Worm (Caenorhabditis elegans) whole organism, L1 larva: Measurements from ENCODE around the gene soc-1.

Source experiments
- C16A3.4 ChIP-seq: fragments of 150-350 bp; optimal IDR thresholded peaks from 2 replicates; lab custom pipeline; 2014; ENCODE audit warnings: missing biosample characterization, missing genetic modification characterization
- C34B4.2 ChIP-seq: sonication (generic microtip); optimal IDR thresholded peaks from 2 replicates; lab custom pipeline; 2017; ENCODE audit warnings: mild to moderate bottlenecking, missing genetic modification characterization, missing compliant biosample characterization
- Y116A8C.19 ChIP-seq: sonication (generic microtip); optimal IDR thresholded peaks from 2 replicates; lab custom pipeline; 2016; ENCODE audit warnings: missing compliant biosample characterization, missing genetic modification characterization, borderline replicate concordance
- aha-1 ChIP-seq: fragments of 150-350 bp; optimal IDR thresholded peaks from 2 replicates; lab custom pipeline; 2014; ENCODE audit warnings: missing biosample characterization, missing genetic modification characterization
- alr-1 ChIP-seq: fragments of 200-800 bp; sonication (Bioruptor generic); optimal IDR thresholded peaks from 2 replicates; lab custom pipeline; 2018; ENCODE audit warnings: borderline replicate concordance, mild to moderate bottlenecking, missing genetic modification characterization, missing compliant biosample characterization
- aly-2 ChIP-seq: fragments of 150-350 bp; optimal IDR thresholded peaks from 2 replicates; lab custom pipeline; 2014; ENCODE audit warnings: missing biosample characterization, missing genetic modification characterization
- ama-1 ChIP-seq: fragments of 150-350 bp; optimal IDR thresholded peaks from 2 replicates; lab custom pipeline; 2014
- blmp-1 ChIP-seq: fragments of 150-350 bp; optimal IDR thresholded peaks from 2 replicates; lab custom pipeline; 2014; ENCODE audit warnings: missing biosample characterization, missing genetic modification characterization
- ceh-63 ChIP-seq: fragments of 200-800 bp; sonication (Bioruptor generic); optimal IDR thresholded peaks from 2 replicates; lab custom pipeline; 2018; ENCODE audit warnings: mild to moderate bottlenecking, missing genetic modification characterization, missing compliant biosample characterization
- ceh-8 ChIP-seq: fragments of 200-800 bp; sonication (Bioruptor generic); optimal IDR thresholded peaks from 2 replicates; lab custom pipeline; 2018; ENCODE audit warnings: mild to moderate bottlenecking, missing genetic modification characterization, moderate library complexity, missing compliant biosample characterization
- ceh-88 ChIP-seq: fragments of 200-800 bp; sonication (Bioruptor generic); IDR thresholded peaks from 2 replicates; pipeline ENCODE4 v1.3.6; 2022; ENCODE audit warnings: missing genetic modification characterization, missing compliant biosample characterization
- ceh-90 ChIP-seq: sonication (generic microtip); optimal IDR thresholded peaks from 2 replicates; lab custom pipeline; 2016; ENCODE audit warnings: missing genetic modification characterization, missing compliant biosample characterization
- dsc-1 ChIP-seq: sonication (generic microtip); optimal IDR thresholded peaks from 2 replicates; lab custom pipeline; 2016; ENCODE audit warnings: mild to moderate bottlenecking, missing genetic modification characterization, missing compliant biosample characterization
- efl-3 ChIP-seq: fragments of 200-800 bp; sonication (Bioruptor generic); optimal IDR thresholded peaks from 2 replicates; lab custom pipeline; 2018; ENCODE audit warnings: mild to moderate bottlenecking, missing genetic modification characterization, missing compliant biosample characterization
- egl-13 ChIP-seq: sonication (generic microtip); optimal IDR thresholded peaks from 2 replicates; lab custom pipeline; 2016; ENCODE audit warnings: missing genotype, missing genetic modification reagents, missing genetic modification characterization, missing compliant biosample characterization
- ets-5 ChIP-seq: fragments of 200-800 bp; sonication (Bioruptor generic); IDR thresholded peaks from 2 replicates; pipeline ENCODE4 v1.3.6; 2022; ENCODE audit warnings: missing genetic modification characterization, missing compliant biosample characterization
- fkh-8 ChIP-seq: sonication (generic microtip); optimal IDR thresholded peaks from 2 replicates; lab custom pipeline; 2016; ENCODE audit warnings: mild to moderate bottlenecking, missing genetic modification characterization, missing compliant biosample characterization
- fos-1 ChIP-seq: fragments of 150-350 bp; optimal IDR thresholded peaks from 2 replicates; lab custom pipeline; 2014; ENCODE audit warnings: missing biosample characterization, missing genetic modification characterization
- grh-1 ChIP-seq: fragments of 200-800 bp; sonication (Bioruptor generic); IDR thresholded peaks from 2 replicates; pipeline ENCODE4 v1.3.6; 2022; ENCODE audit warnings: missing genetic modification reagents, missing genetic modification characterization, missing compliant biosample characterization
- hlh-17 ChIP-seq: fragments of 200-800 bp; sonication (Bioruptor generic); optimal IDR thresholded peaks from 2 replicates; lab custom pipeline; 2018; ENCODE audit warnings: missing genetic modification characterization, mild to moderate bottlenecking, missing compliant biosample characterization, moderate library complexity, borderline replicate concordance
- isw-1 ChIP-seq: fragments of 200-800 bp; sonication (Bioruptor generic); IDR thresholded peaks from 2 replicates; pipeline ENCODE4 v1.3.6; 2022; ENCODE audit warnings: missing genetic modification characterization, missing compliant biosample characterization
- jun-1 ChIP-seq: fragments of 150-350 bp; optimal IDR thresholded peaks from 2 replicates; lab custom pipeline; 2014; ENCODE audit warnings: missing biosample characterization, missing genetic modification reagents, missing genetic modification characterization
- lin-13 ChIP-seq: fragments of 150-350 bp; optimal IDR thresholded peaks from 2 replicates; lab custom pipeline; 2014; ENCODE audit warnings: missing biosample characterization, missing genetic modification reagents, missing genetic modification characterization
- lin-35 ChIP-seq, 2 experiments: fragments of 150-350 bp; optimal IDR thresholded peaks; 2 replicates each; lab custom pipeline; 2014; ENCODE audit warnings: missing biosample characterization in 2 of 2, missing genetic modification characterization in 2 of 2, missing genetic modification reagents in 2 of 2
- lin-39 ChIP-seq: fragments of 150-350 bp; optimal IDR thresholded peaks from 2 replicates; lab custom pipeline; 2014; ENCODE audit warnings: missing biosample characterization, missing genetic modification reagents, missing genetic modification characterization
- lir-3 ChIP-seq: sonication (generic microtip); optimal IDR thresholded peaks from 2 replicates; lab custom pipeline; 2016; ENCODE audit warnings: mild to moderate bottlenecking, missing genetic modification characterization, moderate library complexity, missing compliant biosample characterization; ENCODE audit not compliant: poor library complexity
- mab-9 ChIP-seq: fragments of 200-800 bp; sonication (Bioruptor generic); IDR thresholded peaks from 2 replicates; pipeline ENCODE4 v1.3.6; 2022; ENCODE audit warnings: missing genetic modification reagents, missing genetic modification characterization, missing compliant biosample characterization
- mep-1 ChIP-seq: fragments of 150-350 bp; optimal IDR thresholded peaks from 2 replicates; lab custom pipeline; 2014; ENCODE audit warnings: missing biosample characterization, missing genetic modification characterization
- nhr-28 ChIP-seq: fragments of 150-350 bp; optimal IDR thresholded peaks from 2 replicates; lab custom pipeline; 2014; ENCODE audit warnings: missing biosample characterization, missing genetic modification characterization
- nhr-47 ChIP-seq: sonication (generic microtip); optimal IDR thresholded peaks from 2 replicates; lab custom pipeline; 2016; ENCODE audit warnings: mild to moderate bottlenecking, missing genetic modification characterization, moderate library complexity, missing compliant biosample characterization
- nhr-85 ChIP-seq: sonication (generic microtip); peaks from one replicate; lab custom pipeline; 2016; ENCODE audit warnings: missing genetic modification characterization, inconsistent platforms, missing compliant biosample characterization
- nhr-90 ChIP-seq: sonication (generic microtip); optimal IDR thresholded peaks from 2 replicates; lab custom pipeline; 2016; ENCODE audit warnings: mild to moderate bottlenecking, missing genetic modification characterization, missing compliant biosample characterization; ENCODE audit not compliant: poor library complexity
- pag-3 ChIP-seq: sonication (generic microtip); optimal IDR thresholded peaks from 2 replicates; lab custom pipeline; 2017; ENCODE audit warnings: missing genetic modification characterization, mild to moderate bottlenecking, missing compliant biosample characterization, antibody characterized with exemption, borderline replicate concordance; ENCODE audit not compliant: insufficient read depth
- rnt-1 ChIP-seq: sonication (generic microtip); optimal IDR thresholded peaks from 2 replicates; lab custom pipeline; 2016; ENCODE audit warnings: mild to moderate bottlenecking, missing genetic modification characterization, moderate library complexity, missing compliant biosample characterization
- sptf-1 ChIP-seq: fragments of 150-350 bp; optimal IDR thresholded peaks from 2 replicates; lab custom pipeline; 2014; ENCODE audit warnings: missing biosample characterization, missing genetic modification characterization
- swsn-7 ChIP-seq: sonication (generic microtip); optimal IDR thresholded peaks from 2 replicates; lab custom pipeline; 2016; ENCODE audit warnings: missing genetic modification characterization, missing compliant biosample characterization
- tbx-2 ChIP-seq: sonication (generic microtip); optimal IDR thresholded peaks from 2 replicates; lab custom pipeline; 2016; ENCODE audit warnings: missing genetic modification characterization, missing compliant biosample characterization
- tlp-1 ChIP-seq: fragments of 150-350 bp; optimal IDR thresholded peaks from 2 replicates; lab custom pipeline; 2014; ENCODE audit warnings: missing biosample characterization, missing genetic modification characterization
- ztf-11 ChIP-seq, 2 experiments: sonication (generic microtip); optimal IDR thresholded peaks; 2 replicates each; lab custom pipeline; 2016 to 2017; ENCODE audit warnings: missing genetic modification characterization in 2 of 2, missing biosample characterization in 1 of 2, missing compliant biosample characterization in 1 of 2

The soc-1 gene

DNA sequence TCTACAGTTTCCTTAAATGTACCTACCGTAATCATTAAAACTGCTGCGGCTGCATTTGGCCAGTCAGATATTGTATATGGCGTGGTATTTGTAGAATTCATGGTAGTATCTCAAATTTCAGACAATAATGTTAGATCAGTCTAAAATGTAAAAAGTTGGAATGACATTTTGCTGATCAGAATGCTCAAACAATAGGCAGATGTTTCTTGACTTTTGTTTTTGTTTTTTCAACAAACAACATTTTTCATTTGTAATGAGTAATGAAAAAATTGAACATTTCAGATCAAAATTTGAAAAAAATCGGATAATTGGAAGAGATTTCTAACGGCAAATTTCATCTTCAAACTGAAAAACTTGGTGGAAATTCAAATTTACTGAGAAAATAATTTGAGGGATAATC is 25.9 kb downstream of the soc-1 start, which contains the start of gene srx-77:
Gene srx-77 (minus strand): TSS at position 101 of the 400 bp plus-strand sequence.
- TF ChIP-seq lir-3 (tag; lab: Kevin White, UChicago) = no peak
- TF ChIP-seq aly-2 (tag; lab: Kevin White, UChicago) = no peak
- no peak for TF ChIP-seq sptf-1
- TF ChIP-seq egl-13 (tag; lab: Kevin White, UChicago) = no peak
- no peak for TF ChIP-seq aha-1 (tag; lab: Kevin White, UChicago)
- no peak for TF ChIP-seq efl-3 (GFP tag; lab: Kevin White, UChicago)
- no peak for TF ChIP-seq fos-1 (tag; lab: Kevin White, UChicago)
- no peak for TF ChIP-seq pag-3 (tag; lab: Kevin White, UChicago)
- TF ChIP-seq blmp-1 (tag; lab: Kevin White, UChicago) = no peak
- no peak for TF ChIP-seq ceh-90
- no peak for TF ChIP-seq dsc-1 (tag; lab: Kevin White, UChicago)
- TF ChIP-seq alr-1 (tag; lab: Kevin White, UChicago) = no peak
- TF ChIP-seq hlh-17 = no peak
- TF ChIP-seq swsn-7 (tag; lab: Kevin White, UChicago) = no peak

ce11 chrV:4672487-4672886 is 29.7 kb downstream of the soc-1 start, which contains the start of gene K03B4.9:
Gene K03B4.9, minus strand, starts transcription at chrV:4672587.
- TF ChIP-seq nhr-85 = no peak
- no peak for TF ChIP-seq grh-1 (GFP tag; lab: Robert Waterston, UW)
- TF ChIP-seq hlh-17 = no peak
- TF ChIP-seq blmp-1 (tag; lab: Kevin White, UChicago) = no peak
- no peak for TF ChIP-seq C16A3.4 (tag; lab: Kevin White, UChicago)
- TF ChIP-seq aha-1 (tag; lab: Kevin White, UChicago) = no peak
- TF ChIP-seq dsc-1 (tag; lab: Kevin White, UChicago) = no peak
- no peak for TF ChIP-seq ceh-63 (GFP tag; lab: Kevin White, UChicago)
- TF ChIP-seq ztf-11 (tag; optimal IDR thresholded peaks at IDR 0.05; lab: Kevin White, UChicago) = no peak
- no peak for TF ChIP-seq ceh-8 (GFP tag; lab: Kevin White, UChicago)
- TF ChIP-seq, all 84 proteins: peak for 0

ce11 chrV:4674506-4674905 is 31.8 kb downstream of the soc-1 start, which contains the start of gene K03B4.8:
Gene K03B4.8, minus strand, starts transcription at chrV:4674606.
- TF ChIP-seq tlp-1 (no peak), ceh-88 (no peak), C34B4.2 (tag; lab: Kevin White, UChicago) (no peak), nhr-85 (no peak), fkh-8 (tag; lab: Kevin White, UChicago) (no peak), hlh-17 (no peak), ets-5 (GFP tag; lab: Robert Waterston, UW) (no peak), mep-1 (no peak), isw-1 (GFP tag; lab: Robert Waterston, UW) (no peak), lin-13 (GFP tag; lab: Kevin White, UChicago) (no peak), Y116A8C.19 (tag; lab: Kevin White, UChicago) (no peak), alr-1 (tag; lab: Kevin White, UChicago) (no peak), dsc-1 (tag; lab: Kevin White, UChicago) (no peak), ztf-11 (tag; optimal IDR thresholded peaks at IDR 0.05; lab: Kevin White, UChicago) (no peak), aha-1 (tag; lab: Kevin White, UChicago) (no peak)

DNA sequence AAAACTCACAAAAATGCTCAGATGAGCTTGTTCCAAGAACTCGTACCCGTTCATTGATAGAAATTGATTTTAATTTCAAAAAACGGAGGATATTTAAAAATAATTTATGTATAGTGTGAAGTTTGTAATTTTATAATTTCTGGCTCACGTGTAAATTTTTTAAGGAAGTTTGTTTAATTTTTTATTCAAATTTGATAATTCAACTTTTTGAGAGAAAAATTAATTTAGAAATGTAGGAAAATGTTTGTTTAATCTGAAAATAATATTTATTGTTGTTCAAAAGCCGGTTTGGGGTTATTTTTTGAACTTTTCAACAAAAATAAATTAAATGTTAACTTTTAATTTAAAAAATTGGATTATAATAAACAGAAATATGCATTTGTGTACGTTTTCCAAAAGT is 33.3 kb downstream of the soc-1 start, which contains the start of gene K03B4.6:
Gene K03B4.6 (minus strand): TSS at position 101 of the 400 bp plus-strand sequence.
- TF ChIP-seq mab-9 (GFP tag; lab: Robert Waterston, UW) (no peak), tlp-1 (no peak), jun-1 (tag; lab: Kevin White, UChicago) (no peak), tbx-2 (tag; lab: Kevin White, UChicago) (no peak), ama-1 (lab: Kevin White, UChicago) (no peak), nhr-47 (no peak), lin-13 (GFP tag; lab: Kevin White, UChicago) (no peak), nhr-90 (tag; lab: Kevin White, UChicago) (no peak), rnt-1 (tag; lab: Kevin White, UChicago) (no peak), nhr-28 (tag; lab: Kevin White, UChicago) (no peak), lin-39 (tag; lab: Kevin White, UChicago) (no peak), ceh-88 (no peak), lin-35 (GFP tag; optimal IDR thresholded peaks at IDR 0.05; lab: Kevin White, UChicago) (no peak)
